Worm (Caenorhabditis elegans) whole organism, L3 larva: ENCODE results near the gene T19D12.10.

Experiments used
- R02D3.7 ChIP-seq: fragments of 150-350 bp; optimal IDR thresholded peaks from 2 replicates; lab custom pipeline; 2014; ENCODE audit warnings: missing biosample characterization, missing genetic modification characterization
- ZK546.5 ChIP-seq: sonication (generic microtip); optimal IDR thresholded peaks from 2 replicates; lab custom pipeline; 2017; ENCODE audit warnings: missing biosample characterization, missing genetic modification characterization
- aly-2 ChIP-seq: fragments of 150-350 bp; optimal IDR thresholded peaks from 2 replicates; lab custom pipeline; 2014; ENCODE audit warnings: missing biosample characterization, missing genetic modification characterization
- ama-1 ChIP-seq: fragments of 150-350 bp; optimal IDR thresholded peaks from 2 replicates; lab custom pipeline; 2018
- ceh-16 ChIP-seq: sonication (generic microtip); optimal IDR thresholded peaks from 2 replicates; lab custom pipeline; 2017; ENCODE audit warnings: missing biosample characterization, missing genetic modification characterization
- ceh-28 ChIP-seq: fragments of 150-350 bp; optimal IDR thresholded peaks from 2 replicates; lab custom pipeline; 2014; ENCODE audit warnings: missing biosample characterization, missing genetic modification reagents, missing genetic modification characterization
- ceh-82 ChIP-seq: fragments of 150-350 bp; optimal IDR thresholded peaks from 2 replicates; lab custom pipeline; 2014; ENCODE audit warnings: missing biosample characterization, missing genetic modification characterization
- ceh-9 ChIP-seq: sonication (generic microtip); optimal IDR thresholded peaks from 2 replicates; lab custom pipeline; 2018; ENCODE audit warnings: missing biosample characterization, missing genetic modification characterization
- egl-27 ChIP-seq: sonication (generic microtip); optimal IDR thresholded peaks from 4 replicates; lab custom pipeline; 2017; ENCODE audit warnings: missing biosample characterization, missing genetic modification reagents, missing genetic modification characterization
- egl-5 ChIP-seq: fragments of 150-350 bp; optimal IDR thresholded peaks from 2 replicates; lab custom pipeline; 2017; ENCODE audit warnings: missing biosample characterization, missing genetic modification reagents, missing genetic modification characterization, inconsistent platforms
- elt-1 ChIP-seq: fragments of 150-350 bp; optimal IDR thresholded peaks from 2 replicates; lab custom pipeline; 2014; ENCODE audit warnings: missing biosample characterization, missing genetic modification characterization
- elt-2 ChIP-seq: sonication (generic microtip); optimal IDR thresholded peaks from 2 replicates; lab custom pipeline; 2016; ENCODE audit warnings: missing genetic modification reagents, mild to moderate bottlenecking, missing genetic modification characterization, missing compliant biosample characterization
- eor-1 ChIP-seq, 2 experiments: fragments of 150-350 bp; optimal IDR thresholded peaks; 2 replicates each; lab custom pipeline; 2014 to 2018; ENCODE audit warnings: missing biosample characterization in 2 of 2, missing genetic modification characterization in 2 of 2
- fkh-10 ChIP-seq: sonication (generic microtip); optimal IDR thresholded peaks from 2 replicates; lab custom pipeline; 2017; ENCODE audit warnings: missing biosample characterization, missing genetic modification reagents, missing genetic modification characterization
- fkh-2 ChIP-seq: fragments of 150-350 bp; optimal IDR thresholded peaks from 2 replicates; lab custom pipeline; 2014; ENCODE audit warnings: missing biosample characterization, missing genetic modification reagents, missing genetic modification characterization
- fos-1 ChIP-seq: fragments of 150-350 bp; optimal IDR thresholded peaks from 2 replicates; lab custom pipeline; 2014; ENCODE audit warnings: missing biosample characterization, missing genetic modification characterization
- jun-1 ChIP-seq: fragments of 150-350 bp; optimal IDR thresholded peaks from 2 replicates; lab custom pipeline; 2014; ENCODE audit warnings: missing biosample characterization, missing genetic modification reagents, missing genetic modification characterization
- mdl-1 ChIP-seq: fragments of 150-350 bp; optimal IDR thresholded peaks from 2 replicates; lab custom pipeline; 2014; ENCODE audit warnings: missing biosample characterization, missing genetic modification characterization
- mml-1 ChIP-seq: fragments of 150-350 bp; sonication (generic microtip); optimal IDR thresholded peaks from 3 replicates; lab custom pipeline; 2014; ENCODE audit warnings: missing biosample characterization, missing genetic modification characterization
- nfya-1 ChIP-seq: sonication (generic microtip); optimal IDR thresholded peaks from 2 replicates; lab custom pipeline; 2017; ENCODE audit warnings: missing genetic modification characterization, mild to moderate bottlenecking, missing compliant biosample characterization, antibody characterized with exemption, moderate library complexity; ENCODE audit not compliant: insufficient read depth
- nhr-12 ChIP-seq: fragments of 150-350 bp; optimal IDR thresholded peaks from 2 replicates; lab custom pipeline; 2014; ENCODE audit warnings: missing biosample characterization, missing genetic modification characterization
- nhr-23 ChIP-seq: fragments of 150-350 bp; optimal IDR thresholded peaks from 2 replicates; lab custom pipeline; 2014; ENCODE audit warnings: missing biosample characterization, missing genetic modification reagents, missing genetic modification characterization
- nhr-237 ChIP-seq: fragments of 150-350 bp; optimal IDR thresholded peaks from 2 replicates; lab custom pipeline; 2014; ENCODE audit warnings: missing biosample characterization, missing genetic modification characterization
- nhr-25 ChIP-seq: sonication (generic microtip); optimal IDR thresholded peaks from 2 replicates; lab custom pipeline; 2017; ENCODE audit warnings: missing biosample characterization, missing genetic modification characterization
- nhr-28 ChIP-seq: fragments of 150-350 bp; optimal IDR thresholded peaks from 2 replicates; lab custom pipeline; 2014; ENCODE audit warnings: missing biosample characterization, missing genetic modification characterization
- nhr-43 ChIP-seq: sonication (generic microtip); optimal IDR thresholded peaks from 2 replicates; lab custom pipeline; 2016; ENCODE audit warnings: mild to moderate bottlenecking, missing genetic modification characterization, missing compliant biosample characterization; ENCODE audit not compliant: poor library complexity, severe bottlenecking
- nhr-67 ChIP-seq: fragments of 150-350 bp; optimal IDR thresholded peaks from 2 replicates; lab custom pipeline; 2014; ENCODE audit warnings: missing biosample characterization, missing genetic modification characterization
- nhr-76 ChIP-seq: fragments of 150-350 bp; sonication (generic microtip); optimal IDR thresholded peaks from 5 replicates; lab custom pipeline; 2014; ENCODE audit warnings: missing biosample characterization, missing genetic modification characterization
- pqm-1 ChIP-seq: fragments of 150-350 bp; optimal IDR thresholded peaks from 2 replicates; lab custom pipeline; 2017; ENCODE audit warnings: missing biosample characterization, missing genetic modification characterization, inconsistent platforms
- snpc-4 ChIP-seq: fragments of 150-350 bp; optimal IDR thresholded peaks from 2 replicates; lab custom pipeline; 2014; ENCODE audit warnings: missing biosample characterization, missing genetic modification characterization
- tbx-2 ChIP-seq: sonication (generic microtip); optimal IDR thresholded peaks from 2 replicates; lab custom pipeline; 2016; ENCODE audit warnings: mild to moderate bottlenecking, missing genetic modification characterization, missing compliant biosample characterization
- unc-39 ChIP-seq: sonication (generic microtip); optimal IDR thresholded peaks from 4 replicates; lab custom pipeline; 2017; ENCODE audit warnings: missing biosample characterization, missing genetic modification characterization
- unc-62 ChIP-seq: fragments of 150-350 bp; sonication (generic microtip); optimal IDR thresholded peaks from 4 replicates; lab custom pipeline; 2014; ENCODE audit warnings: missing biosample characterization, missing genetic modification reagents, missing genetic modification characterization
- zag-1 ChIP-seq: fragments of 150-350 bp; optimal IDR thresholded peaks from 2 replicates; lab custom pipeline; 2014; ENCODE audit warnings: missing biosample characterization, missing genetic modification characterization
- ztf-11 ChIP-seq: fragments of 150-350 bp; optimal IDR thresholded peaks from 2 replicates; lab custom pipeline; 2014; ENCODE audit warnings: missing biosample characterization, missing genetic modification characterization
- ztf-4 ChIP-seq: fragments of 150-350 bp; optimal IDR thresholded peaks from 2 replicates; lab custom pipeline; 2014; ENCODE audit warnings: missing biosample characterization, missing genetic modification characterization

Gene T19D12.10

DNA sequence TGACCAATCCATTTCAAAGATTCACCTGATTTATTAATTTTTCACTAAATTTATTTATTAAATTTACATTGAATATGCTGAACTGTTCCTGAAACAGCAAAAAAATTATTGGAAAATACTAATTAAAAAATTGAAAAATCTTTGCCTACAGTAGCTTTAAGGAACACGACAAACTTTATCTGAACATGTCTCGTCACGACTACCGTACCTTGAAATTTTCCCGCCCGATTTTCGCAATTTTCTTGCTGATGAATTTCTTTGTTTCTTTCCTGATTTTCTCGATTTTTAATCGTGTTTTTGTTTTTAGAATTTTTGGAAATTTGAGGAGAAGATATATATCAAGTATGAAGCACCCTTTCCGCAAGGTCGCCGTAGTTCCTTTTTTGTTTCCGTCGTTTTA is 24.3 kb upstream of the T19D12.10 start:
- TF ChIP-seq nhr-25 (tag; lab: Kevin White, UChicago) (peak; percentile 14), nhr-67 (tag; lab: Kevin White, UChicago) (no peak)
- TF ChIP-seq, all 47 proteins: peak for 1

- TF ChIP-seq jun-1 (tag; lab: Kevin White, UChicago) (no peak), elt-2 (tag; lab: Kevin White, UChicago) (peak; percentile 59), pqm-1 (tag; lab: Kevin White, UChicago) (peak; percentile 76), mdl-1 (tag; lab: Kevin White, UChicago) (no peak), R02D3.7 (tag; lab: Kevin White, UChicago) (no peak), tbx-2 (no peak), nhr-12 (tag; lab: Kevin White, UChicago) (no peak), mml-1 (no peak), egl-5 (tag; lab: Kevin White, UChicago) (no peak), nhr-43 (tag; lab: Kevin White, UChicago) (no peak)
Observed at ce11 chrII:6681478-6681877, 22.8 kb upstream of the T19D12.10 start.

DNA sequence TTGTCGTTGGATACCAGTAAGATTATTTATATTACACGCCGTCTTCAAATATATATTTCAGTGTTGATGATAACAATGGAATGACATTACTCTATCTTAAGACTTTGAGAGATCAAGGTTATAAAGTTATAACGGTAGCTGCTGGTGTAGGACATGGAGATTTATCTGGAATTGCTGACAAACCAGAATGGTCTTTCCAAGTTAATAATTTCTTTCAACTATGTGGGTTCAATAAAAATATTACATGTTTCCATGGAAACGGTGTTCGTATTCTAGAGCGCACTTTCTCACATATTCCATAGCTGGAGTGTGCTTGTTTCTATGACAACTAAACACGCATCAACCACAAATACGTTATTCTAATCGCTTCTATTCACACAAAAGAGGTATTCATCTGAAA is 21.1 kb upstream of the T19D12.10 start, which contains the start of gene ift-74:
TSS of gene ift-74 (plus strand) at position 301 of the 400 bp plus-strand sequence.
- no peak for TF ChIP-seq aly-2 (tag; lab: Kevin White, UChicago)
- TF ChIP-seq ceh-16 (tag; lab: Kevin White, UChicago), result no peak
- TF ChIP-seq ceh-9 (tag; lab: Kevin White, UChicago), result no peak
- TF ChIP-seq ama-1 (lab: Kevin White, UChicago), result no peak
- no peak for TF ChIP-seq R02D3.7 (tag; lab: Kevin White, UChicago)
- TF ChIP-seq ztf-11 (tag; lab: Kevin White, UChicago), result no peak
- no peak for TF ChIP-seq zag-1 (tag; lab: Kevin White, UChicago)

DNA sequence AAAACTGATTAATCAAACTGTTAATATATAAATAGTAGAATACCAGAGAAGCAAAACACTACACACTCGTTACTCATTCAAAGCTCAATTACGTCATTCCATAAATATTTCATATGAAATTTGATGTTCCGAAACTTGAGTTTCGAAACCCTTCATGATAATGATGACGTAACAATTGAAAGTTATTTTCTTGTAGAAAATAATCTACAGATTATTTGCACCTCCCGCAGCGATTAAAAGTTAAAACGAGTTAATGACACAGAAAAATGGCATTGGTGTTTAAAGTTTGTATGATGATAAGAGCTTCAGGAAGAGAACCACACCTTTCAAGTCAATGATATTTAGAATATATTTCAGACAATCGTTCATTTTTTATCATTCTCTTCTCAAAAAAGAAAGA is 15.2 kb upstream of the T19D12.10 start, which contains the start of gene H43E16.1:
TSS of gene H43E16.1 (plus strand) at position 375 of the 400 bp plus-strand sequence.
- peak; percentile 62 for TF ChIP-seq pqm-1 (tag; lab: Kevin White, UChicago)
- TF ChIP-seq elt-2 (tag; lab: Kevin White, UChicago), result peak; percentile 86
- TF ChIP-seq ama-1 (lab: Kevin White, UChicago), result no peak
- no peak for TF ChIP-seq fos-1 (tag; lab: Kevin White, UChicago)
- TF ChIP-seq nhr-237 (tag; lab: Kevin White, UChicago), result no peak
- no peak for TF ChIP-seq ceh-28

DNA sequence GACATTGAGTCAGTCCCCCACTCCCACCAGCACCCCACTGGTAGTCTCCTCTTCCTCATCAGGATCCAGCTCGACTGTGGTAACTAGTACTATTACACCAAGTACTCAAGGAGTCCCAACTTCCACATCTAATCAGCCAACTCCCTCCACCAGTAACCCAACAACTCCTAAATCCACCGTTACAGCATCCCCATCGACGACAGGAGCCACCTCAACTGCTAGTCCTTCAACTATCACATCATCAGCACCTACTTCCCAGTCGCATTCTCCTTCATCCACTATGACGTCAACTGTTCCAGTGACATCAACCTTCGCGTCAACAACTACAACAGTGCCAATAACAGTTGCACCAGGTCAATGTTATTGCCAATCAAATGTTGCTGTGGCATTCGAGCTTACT is 9.8 kb upstream of the T19D12.10 start:
- no peak for TF ChIP-seq ceh-82 (tag; lab: Kevin White, UChicago)
- TF ChIP-seq, all 47 proteins: peak for 0

DNA sequence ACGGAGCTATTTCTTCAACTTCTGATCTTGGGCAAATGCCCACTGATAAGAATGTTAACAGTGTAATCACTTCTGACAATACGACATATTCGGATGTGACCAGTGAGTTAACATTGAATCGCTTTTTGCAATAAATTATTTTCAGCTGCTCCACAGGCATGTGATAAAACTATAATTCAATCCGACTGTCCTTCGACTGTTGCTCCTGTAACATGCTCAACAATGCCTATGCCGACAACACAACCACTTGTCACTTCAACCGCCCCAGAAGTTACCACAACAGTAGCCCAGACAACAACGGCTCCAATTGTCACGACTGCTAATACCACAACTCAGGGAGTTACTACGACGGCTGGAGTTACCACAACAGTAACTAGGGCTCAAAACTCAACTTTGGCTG is 8.9 kb upstream of the T19D12.10 start:
- TF ChIP-seq mdl-1 (tag; lab: Kevin White, UChicago), result no peak
- TF ChIP-seq nfya-1 (tag; lab: Kevin White, UChicago), result no peak
- TF ChIP-seq nhr-12 (tag; lab: Kevin White, UChicago), result no peak
- TF ChIP-seq ZK546.5 (tag; lab: Kevin White, UChicago), result no peak
- no peak for TF ChIP-seq elt-1 (tag; lab: Kevin White, UChicago)
- no peak for TF ChIP-seq R02D3.7 (tag; lab: Kevin White, UChicago)
- TF ChIP-seq eor-1 (tag; optimal IDR thresholded peaks at IDR 0.05; lab: Kevin White, UChicago), result no peak
- no peak for TF ChIP-seq unc-39
- no peak for TF ChIP-seq nhr-28 (tag; lab: Kevin White, UChicago)

DNA sequence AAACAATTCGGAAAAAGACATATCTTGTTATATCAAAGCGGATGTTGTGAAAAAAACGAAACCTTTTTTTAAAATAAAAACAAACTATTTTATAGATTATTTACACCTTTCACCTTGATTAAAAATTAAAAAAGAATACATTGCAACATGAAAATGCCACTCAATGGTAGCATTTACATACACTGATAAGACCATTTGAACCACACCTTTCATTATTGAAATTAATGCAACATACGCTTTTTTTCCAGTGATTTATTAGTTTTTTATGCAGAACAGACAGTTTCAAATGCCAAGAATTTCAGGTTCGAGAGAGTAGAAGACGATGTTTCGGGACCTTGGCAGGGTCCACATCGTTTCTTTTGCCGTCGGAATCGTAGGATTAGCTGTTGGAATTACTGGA is 7.9 kb upstream of the T19D12.10 start, which contains the start of gene T19D12.1:
TSS of gene T19D12.1 (plus strand) at position 301 of the 400 bp plus-strand sequence.
- TF ChIP-seq nhr-28 (tag; lab: Kevin White, UChicago) (no peak), egl-27 (tag; lab: Kevin White, UChicago) (no peak), elt-1 (tag; lab: Kevin White, UChicago) (no peak), ceh-16 (tag; lab: Kevin White, UChicago) (no peak), ZK546.5 (tag; lab: Kevin White, UChicago) (no peak), unc-62 (no peak), mdl-1 (tag; lab: Kevin White, UChicago) (no peak), R02D3.7 (tag; lab: Kevin White, UChicago) (no peak), nhr-23 (no peak), fkh-2 (no peak), nhr-237 (tag; lab: Kevin White, UChicago) (no peak), elt-2 (tag; lab: Kevin White, UChicago) (no peak), nhr-76 (tag; lab: Kevin White, UChicago) (no peak), nhr-43 (tag; lab: Kevin White, UChicago) (no peak), ztf-4 (no peak), fkh-10 (GFP tag; lab: Kevin White, UChicago) (no peak), ceh-9 (tag; lab: Kevin White, UChicago) (no peak), ceh-82 (tag; lab: Kevin White, UChicago) (no peak), jun-1 (tag; lab: Kevin White, UChicago) (no peak), snpc-4 (tag; lab: Kevin White, UChicago) (no peak)
